Worm (Caenorhabditis elegans) whole organism, L4 larva: ENCODE results near the gene C02H6.3.
A peak's percentile ranks its signal among the peaks of the same experiment; 100 is the strongest.
"Not testable (repeated sequence)": the region's sequence is repeated elsewhere in the genome, so short reads cannot be mapped to it uniquely, and the experiment has no call there.

ENCODE experiments used
- F37D6.2 ChIP-seq: sonication (generic microtip); optimal IDR thresholded peaks from 2 replicates; lab custom pipeline; 2016; ENCODE audit warnings: mild to moderate bottlenecking, missing genetic modification characterization, missing compliant biosample characterization
- F49E8.2 ChIP-seq: sonication (generic microtip); optimal IDR thresholded peaks from 2 replicates; lab custom pipeline; 2016; ENCODE audit warnings: missing compliant biosample characterization, mild to moderate bottlenecking, missing genetic modification characterization, borderline replicate concordance
- R02D3.7 ChIP-seq: fragments of 150-350 bp; sonication (generic microtip); optimal IDR thresholded peaks from 3 replicates; lab custom pipeline; 2014; ENCODE audit warnings: missing biosample characterization, missing genetic modification characterization
- T20F7.1 ChIP-seq: fragments of 200-800 bp; sonication (Bioruptor generic); optimal IDR thresholded peaks from 2 replicates; lab custom pipeline; 2018; ENCODE audit warnings: mild to moderate bottlenecking, missing genetic modification characterization, missing compliant biosample characterization
- Y75B8A.6 ChIP-seq: fragments of 200-800 bp; sonication (Bioruptor generic); IDR thresholded peaks from 2 replicates; pipeline ENCODE4 v1.3.6; 2022; ENCODE audit warnings: missing genetic modification reagents, missing genetic modification characterization, missing compliant biosample characterization
- ZK337.2 ChIP-seq: fragments of 200-800 bp; sonication (Bioruptor generic); IDR thresholded peaks from 2 replicates; pipeline ENCODE4 v1.3.6; 2022; ENCODE audit warnings: missing genetic modification reagents, missing genetic modification characterization, missing compliant biosample characterization
- aha-1 ChIP-seq: fragments of 150-350 bp; peaks from one replicate; lab custom pipeline; 2014; ENCODE audit warnings: missing biosample characterization, missing genetic modification characterization
- arid-1 ChIP-seq: fragments of 200-800 bp; sonication (Bioruptor generic); conservative IDR thresholded peaks from 2 replicates; pipeline ENCODE4 v1.3.6; 2022; ENCODE audit warnings: missing genetic modification reagents, missing genetic modification characterization, missing compliant biosample characterization
- ceh-20 ChIP-seq: fragments of 200-800 bp; sonication (Bioruptor generic); IDR thresholded peaks from 2 replicates; pipeline ENCODE4 v1.3.6; 2022; ENCODE audit warnings: missing genetic modification reagents, missing genetic modification characterization, missing compliant biosample characterization
- ces-1 ChIP-seq: fragments of 150-350 bp; sonication (generic microtip); optimal IDR thresholded peaks from 4 replicates; lab custom pipeline; 2014; ENCODE audit warnings: missing biosample characterization, missing genetic modification reagents, missing genetic modification characterization
- cey-2 ChIP-seq: sonication (generic microtip); optimal IDR thresholded peaks from 3 replicates; lab custom pipeline; 2017; ENCODE audit warnings: missing genetic modification characterization, mild to moderate bottlenecking, missing compliant biosample characterization, antibody characterized with exemption, borderline replicate concordance; ENCODE audit not compliant: insufficient read depth
- dve-1 ChIP-seq: sonication (generic microtip); optimal IDR thresholded peaks from 2 replicates; lab custom pipeline; 2017; ENCODE audit warnings: antibody characterized with exemption, mild to moderate bottlenecking, missing genetic modification characterization, missing compliant biosample characterization; ENCODE audit not compliant: insufficient read depth
- egl-27 ChIP-seq: sonication (generic microtip); optimal IDR thresholded peaks from 3 replicates; lab custom pipeline; 2017; ENCODE audit warnings: missing biosample characterization, missing genetic modification reagents, missing genetic modification characterization
- jun-1 ChIP-seq: fragments of 150-350 bp; optimal IDR thresholded peaks from 2 replicates; lab custom pipeline; 2014; ENCODE audit warnings: missing biosample characterization, missing genetic modification reagents, missing genetic modification characterization
- lim-7 ChIP-seq: fragments of 200-800 bp; sonication (Bioruptor generic); IDR thresholded peaks from 2 replicates; pipeline ENCODE4 v1.3.6; 2022; ENCODE audit warnings: missing genetic modification characterization, missing compliant biosample characterization
- lin-1 ChIP-seq: fragments of 200-800 bp; sonication (Bioruptor generic); IDR thresholded peaks from 2 replicates; pipeline ENCODE4 v1.3.6; 2022; ENCODE audit warnings: missing genetic modification reagents, missing genetic modification characterization, missing compliant biosample characterization
- lin-13 ChIP-seq: fragments of 150-350 bp; optimal IDR thresholded peaks from 2 replicates; lab custom pipeline; 2014; ENCODE audit warnings: missing biosample characterization, missing genetic modification reagents, missing genetic modification characterization
- lin-15B ChIP-seq: fragments of 150-350 bp; sonication (generic microtip); optimal IDR thresholded peaks from 3 replicates; lab custom pipeline; 2014; ENCODE audit warnings: missing biosample characterization, missing genetic modification characterization
- lin-38 ChIP-seq: fragments of 200-800 bp; sonication (Bioruptor generic); IDR thresholded peaks from 2 replicates; pipeline ENCODE4 v1.3.6; 2022; ENCODE audit warnings: missing genetic modification reagents, missing genetic modification characterization, missing compliant biosample characterization
- lsy-2 ChIP-seq, 2 experiments: fragments of 150-350 bp in 1 of 2; sonication (generic microtip) in 1 of 2; optimal IDR thresholded peaks; 2 replicates each; lab custom pipeline; 2014 to 2017; ENCODE audit warnings: missing biosample characterization in 2 of 2, missing genetic modification characterization in 2 of 2
- mdl-1 ChIP-seq, 2 experiments: fragments of 150-350 bp in 1 of 2; sonication (generic microtip) in 1 of 2; optimal IDR thresholded peaks; 2 replicates each; lab custom pipeline; 2014 to 2017; ENCODE audit warnings: missing biosample characterization in 2 of 2, missing genetic modification characterization in 2 of 2
- mxl-2 ChIP-seq: fragments of 200-800 bp; sonication (Bioruptor generic); conservative IDR thresholded peaks from 2 replicates; pipeline ENCODE4 v1.3.6; 2022; ENCODE audit warnings: missing genetic modification reagents, missing genetic modification characterization, missing compliant biosample characterization
- nhr-6 ChIP-seq: fragments of 150-350 bp; optimal IDR thresholded peaks from 2 replicates; lab custom pipeline; 2014; ENCODE audit warnings: missing biosample characterization, missing genetic modification characterization
- skn-1 ChIP-seq: fragments of 150-350 bp; optimal IDR thresholded peaks from 2 replicates; lab custom pipeline; 2014; ENCODE audit warnings: missing biosample characterization, missing genetic modification characterization
- tag-97 ChIP-seq: fragments of 200-800 bp; sonication (Bioruptor generic); IDR thresholded peaks from 2 replicates; pipeline ENCODE4 v1.3.6; 2022; ENCODE audit warnings: missing genetic modification characterization, missing compliant biosample characterization
- tra-1 ChIP-seq: fragments of 200-800 bp; sonication (Bioruptor generic); IDR thresholded peaks from 2 replicates; pipeline ENCODE4 v1.3.6; 2022; ENCODE audit warnings: missing genetic modification reagents, missing genetic modification characterization, missing compliant biosample characterization
- unc-130 ChIP-seq: sonication (generic microtip); optimal IDR thresholded peaks from 2 replicates; lab custom pipeline; 2016; ENCODE audit warnings: missing genetic modification reagents, missing genetic modification characterization, missing compliant biosample characterization
- unc-62 ChIP-seq, 3 experiments: fragments of 150-350 bp in 1 of 3; sonication (generic microtip); optimal IDR thresholded peaks in 2 of 3; peaks in 1 of 3; 1 replicate in 1 of 3; 2 replicates in 2 of 3; lab custom pipeline; 2014 to 2017; ENCODE audit warnings: missing biosample characterization in 3 of 3, missing genetic modification characterization in 3 of 3, missing genetic modification reagents in 3 of 3, missing genotype in 1 of 3
- zip-2 ChIP-seq: fragments of 150-350 bp; optimal IDR thresholded peaks from 2 replicates; lab custom pipeline; 2014; ENCODE audit warnings: missing biosample characterization, missing genetic modification characterization
- ztf-7 ChIP-seq: fragments of 150-350 bp; optimal IDR thresholded peaks from 2 replicates; lab custom pipeline; 2014; ENCODE audit warnings: missing biosample characterization, missing genetic modification characterization

Gene C02H6.3

DNA sequence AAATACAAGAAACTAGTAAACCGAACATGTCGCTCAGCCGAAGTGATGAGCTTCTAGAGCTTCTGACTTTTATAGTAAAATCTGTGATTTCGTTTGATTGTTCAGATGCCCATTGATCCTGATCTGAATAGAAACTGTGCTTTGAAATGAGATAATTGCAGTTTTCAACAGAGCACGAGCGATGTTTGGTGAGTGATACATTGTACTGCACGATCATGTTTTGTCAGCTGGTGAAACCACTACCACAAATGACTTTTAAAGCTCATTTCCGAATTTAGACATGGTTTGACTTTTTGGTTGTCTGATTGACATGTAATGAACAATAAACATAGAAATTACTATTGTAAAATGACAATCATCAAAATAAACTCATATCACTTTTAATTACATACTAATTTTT lies 32.2 kb downstream of the C02H6.3 start, which contains the start of gene tag-293:
Gene tag-293 (minus strand): TSS at position 101 of the 400 bp plus-strand sequence.
- TF ChIP-seq Y75B8A.6 (no peak), ces-1 (GFP tag; lab: Kevin White, UChicago) (no peak), dve-1 (tag; lab: Kevin White, UChicago) (no peak), lin-38 (GFP tag; lab: Robert Waterston, UW) (no peak), mdl-1 (tag; optimal IDR thresholded peaks at IDR 0.05; lab: Kevin White, UChicago) (no peak), unc-130 (GFP tag; lab: Kevin White, UChicago) (no peak), ztf-7 (tag; lab: Kevin White, UChicago) (no peak), skn-1 (tag; lab: Kevin White, UChicago) (no peak), mxl-2 (GFP tag; lab: Robert Waterston, UW) (no peak), ZK337.2 (GFP tag; lab: Robert Waterston, UW) (no peak), ceh-20 (GFP tag; lab: Robert Waterston, UW) (no peak), lsy-2 (tag; optimal IDR thresholded peaks at IDR 0.05; lab: Kevin White, UChicago) (no peak), tra-1 (GFP tag; lab: Robert Waterston, UW) (no peak), lin-13 (no peak)

DNA sequence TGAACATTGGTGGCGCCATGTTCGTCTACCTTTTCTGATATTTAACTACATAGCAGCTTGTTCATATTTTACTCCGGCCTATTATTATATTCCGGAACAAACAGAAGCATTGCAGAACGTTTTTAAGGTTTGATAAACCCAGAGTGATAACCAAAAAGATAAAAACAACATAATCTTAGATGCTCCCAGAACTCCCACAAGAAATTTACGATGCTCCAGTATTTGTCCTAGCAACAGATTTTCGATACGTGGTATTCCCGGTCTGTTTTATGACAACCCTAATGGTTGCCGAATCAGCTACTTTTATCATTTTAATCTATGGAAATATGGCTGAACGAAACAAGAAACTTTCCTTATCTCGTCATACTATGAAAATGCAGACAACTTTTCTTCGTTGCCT lies 34.1 kb downstream of the C02H6.3 start:
- TF ChIP-seq jun-1 (no peak), unc-62 (GFP tag; optimal IDR thresholded peaks at IDR 0.05 in 1 of 2; lab: Kevin White, UChicago) (peak in 1 of 2 experiments; percentile 92), unc-62 (tag; optimal IDR thresholded peaks at IDR 0.05; lab: Kevin White, UChicago) (no peak), Y75B8A.6 (no peak), egl-27 (tag; lab: Kevin White, UChicago) (no peak), nhr-6 (no peak), T20F7.1 (GFP tag; lab: Kevin White, UChicago) (no peak), F37D6.2 (no peak)

DNA sequence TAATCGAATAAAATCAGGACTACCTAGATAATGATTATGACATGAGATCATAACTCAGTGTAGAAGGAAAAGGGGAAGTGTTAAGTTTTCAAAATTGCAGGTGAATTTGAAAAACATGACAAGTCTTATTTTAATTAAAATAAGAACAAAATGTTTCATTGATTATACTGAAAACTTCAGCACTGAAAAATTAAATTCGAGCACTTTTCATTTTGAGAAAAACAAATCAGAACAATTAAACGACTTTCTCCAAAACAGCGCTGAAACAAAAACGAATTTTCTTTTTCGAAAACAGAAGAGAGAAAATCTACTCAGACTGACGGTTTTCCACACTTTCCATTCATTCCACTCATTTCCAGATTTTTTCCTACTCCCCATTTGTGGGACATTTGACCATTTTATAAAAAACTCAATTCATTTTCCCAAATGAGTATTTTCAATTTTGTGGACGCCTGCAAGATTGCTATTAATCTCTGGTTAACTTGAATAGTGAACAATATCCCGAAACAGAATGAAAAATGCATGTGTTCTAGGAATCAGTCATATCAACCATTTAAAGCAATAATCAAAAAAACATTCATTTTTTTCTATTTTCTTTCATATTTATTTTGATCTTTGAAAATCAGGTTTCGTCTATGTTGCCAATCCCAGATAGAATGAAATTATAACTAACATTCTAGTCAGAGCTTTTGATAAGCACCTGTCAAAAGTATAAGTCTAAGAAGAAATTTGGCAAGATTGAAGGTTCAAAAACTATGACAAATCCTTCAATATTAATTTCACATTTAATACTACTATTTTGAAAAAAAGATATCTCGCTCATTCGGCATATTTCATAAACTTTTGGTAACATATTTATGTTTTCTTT lies 35.2 kb downstream of the C02H6.3 start, which contains the start of the genes srh-231 and srh-275:
Gene srh-231 (minus strand): TSS at position 51 of the 868 bp plus-strand sequence.
Gene srh-275 (plus strand): TSS at position 818 of the 868 bp plus-strand sequence.
- TF ChIP-seq zip-2: no peak
- TF ChIP-seq aha-1 (tag; lab: Kevin White, UChicago): peak; percentile 92
- no peak for TF ChIP-seq lim-7 (GFP tag; lab: Robert Waterston, UW)

DNA sequence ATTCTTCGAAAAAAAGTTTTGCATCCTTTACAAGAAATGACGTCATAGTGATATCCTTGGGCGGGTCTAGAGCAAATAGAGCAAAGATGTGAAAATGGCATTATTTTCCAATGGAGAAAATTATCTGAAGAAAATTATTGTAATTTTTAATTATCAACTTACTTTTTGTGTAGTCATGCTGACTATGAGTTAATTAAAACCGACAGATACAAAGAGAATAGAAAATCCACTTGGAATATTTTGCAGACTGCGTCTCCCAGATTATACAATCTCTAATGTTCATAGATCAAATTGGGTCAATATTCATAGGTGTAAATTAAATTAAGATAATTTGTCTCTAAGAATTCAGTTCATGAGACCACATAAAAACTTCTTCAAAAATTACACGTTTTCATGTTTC lies 38.1 kb downstream of the C02H6.3 start, which contains the start of gene nhr-149:
Gene nhr-149 (minus strand): TSS at position 101 of the 400 bp plus-strand sequence.
- no peak for TF ChIP-seq cey-2 (tag; lab: Kevin White, UChicago)
- TF ChIP-seq lin-1 (GFP tag; lab: Robert Waterston, UW): no peak
- no peak for TF ChIP-seq F49E8.2 (tag; lab: Kevin White, UChicago)

DNA sequence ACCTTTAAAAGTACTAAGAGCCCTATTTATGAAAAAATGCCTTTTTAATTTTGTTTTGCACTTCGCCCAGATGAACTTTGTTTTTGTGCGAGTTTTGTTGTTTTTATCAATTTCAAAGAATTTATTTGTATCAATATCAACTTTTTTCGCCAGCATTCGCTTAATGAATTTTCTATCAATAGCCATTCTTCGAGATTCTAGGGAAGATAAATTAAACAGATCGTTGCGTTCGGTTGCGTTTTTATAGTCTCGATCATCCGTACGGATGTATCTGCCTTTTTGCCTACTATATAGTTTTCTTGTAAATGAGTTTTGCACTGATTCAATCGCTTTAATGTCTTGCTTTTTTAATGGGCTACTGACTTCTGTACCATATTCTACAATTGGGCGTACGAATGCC lies 42.2 kb downstream of the C02H6.3 start, which contains the start of gene nhr-147:
Gene nhr-147 (plus strand): TSS at position 301 of the 400 bp plus-strand sequence.
- TF ChIP-seq arid-1 (GFP tag; lab: Robert Waterston, UW); R02D3.7; mxl-2 (GFP tag; lab: Robert Waterston, UW): not testable (repeated sequence)

DNA sequence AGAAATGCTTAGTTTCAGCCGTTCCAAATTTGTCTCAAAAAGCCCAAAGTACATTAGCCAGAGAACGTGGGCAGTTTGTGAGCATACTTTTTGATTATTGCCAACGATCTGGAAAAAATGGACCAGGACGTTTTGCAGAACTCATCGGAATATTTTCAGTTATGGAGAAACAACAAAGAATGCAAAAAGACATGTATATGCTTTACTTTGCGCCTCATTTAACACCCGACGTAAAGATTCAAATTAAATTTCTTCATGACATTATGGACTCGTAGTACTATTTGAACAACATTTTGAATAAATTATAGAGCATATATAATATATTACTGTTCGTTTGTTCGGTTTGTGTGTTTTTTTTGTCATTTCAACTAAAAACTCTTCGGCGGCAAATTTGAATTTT lies 44.1 kb downstream of the C02H6.3 start, which contains the start of gene srh-244:
Gene srh-244 (plus strand): TSS at position 301 of the 400 bp plus-strand sequence.
- TF ChIP-seq lin-15B (tag; lab: Kevin White, UChicago) (no peak), tag-97 (no peak), unc-62 (GFP tag; optimal IDR thresholded peaks at IDR 0.05 in 1 of 2; lab: Kevin White, UChicago) (peak in 1 of 2 experiments; percentile 62), unc-62 (tag; optimal IDR thresholded peaks at IDR 0.05; lab: Kevin White, UChicago) (no peak)
